Worm (Caenorhabditis elegans): ENCODE data around the gene gob-1.

ce11 chrX:15496927-15497605 lies 3.7 kb downstream of the gob-1 start, which contains the start of gene suox-1:
- TF ChIP-seq dao-5 (tag; optimal IDR thresholded peaks at IDR 0.05) (no peak), W03F9.2 (tag; optimal IDR thresholded peaks at IDR 0.05) (no peak)
